Worm (Caenorhabditis elegans) whole organism, mixed stage, embryonic: ENCODE results near the gene mpst-1.

Source experiments
- M03D4.4 ChIP-seq: sonication (generic microtip); optimal IDR thresholded peaks from 2 replicates; lab custom pipeline; 2017; ENCODE audit warnings: mild to moderate bottlenecking, missing genetic modification characterization, missing compliant biosample characterization
- bed-3 ChIP-seq: fragments of 200-800 bp; sonication (Bioruptor generic); optimal IDR thresholded peaks from 3 replicates; lab custom pipeline; 2018; ENCODE audit warnings: mild to moderate bottlenecking, missing genetic modification characterization, moderate library complexity, missing compliant biosample characterization
- blmp-1 ChIP-seq: fragments of 150-350 bp; optimal IDR thresholded peaks from 2 replicates; lab custom pipeline; 2014; ENCODE audit warnings: missing biosample characterization, missing genetic modification characterization
- ceh-43 ChIP-seq: fragments of 200-800 bp; sonication (Bioruptor generic); optimal IDR thresholded peaks from 2 replicates; lab custom pipeline; 2018; ENCODE audit warnings: mild to moderate bottlenecking, missing genetic modification characterization, moderate library complexity, missing compliant biosample characterization
- ceh-83 ChIP-seq: fragments of 200-800 bp; sonication (Bioruptor generic); optimal IDR thresholded peaks from 2 replicates; lab custom pipeline; 2018; ENCODE audit warnings: mild to moderate bottlenecking, missing genetic modification characterization, missing compliant biosample characterization
- ces-1 ChIP-seq: fragments of 150-350 bp; optimal IDR thresholded peaks from 2 replicates; lab custom pipeline; 2014; ENCODE audit warnings: missing biosample characterization, missing genetic modification reagents, missing genetic modification characterization
- drap-1 ChIP-seq: fragments of 200-800 bp; sonication (Bioruptor generic); optimal IDR thresholded peaks from 3 replicates; lab custom pipeline; 2018; ENCODE audit warnings: mild to moderate bottlenecking, missing genetic modification characterization, missing compliant biosample characterization
- elt-3 ChIP-seq: fragments of 150-350 bp; optimal IDR thresholded peaks from 2 replicates; lab custom pipeline; 2014; ENCODE audit warnings: missing biosample characterization, missing genetic modification characterization
- flh-1 ChIP-seq: fragments of 200-800 bp; sonication (Bioruptor generic); optimal IDR thresholded peaks from 2 replicates; lab custom pipeline; 2018; ENCODE audit warnings: mild to moderate bottlenecking, missing genetic modification characterization, moderate library complexity, missing compliant biosample characterization
- ham-2 ChIP-seq: fragments of 200-800 bp; sonication (Bioruptor generic); optimal IDR thresholded peaks from 2 replicates; lab custom pipeline; 2018; ENCODE audit warnings: mild to moderate bottlenecking, missing genetic modification characterization, missing compliant biosample characterization
- hlh-1 ChIP-seq: fragments of 150-350 bp; optimal IDR thresholded peaks from 2 replicates; lab custom pipeline; 2014; ENCODE audit warnings: missing biosample characterization, missing genetic modification reagents, missing genetic modification characterization
- lin-13 ChIP-seq: fragments of 150-350 bp; optimal IDR thresholded peaks from 2 replicates; lab custom pipeline; 2014; ENCODE audit warnings: missing biosample characterization, missing genetic modification characterization
- lin-32 ChIP-seq: fragments of 200-800 bp; sonication (Bioruptor generic); optimal IDR thresholded peaks from 2 replicates; lab custom pipeline; 2018; ENCODE audit warnings: mild to moderate bottlenecking, missing genetic modification characterization, missing compliant biosample characterization
- lsy-2 ChIP-seq: fragments of 150-350 bp; optimal IDR thresholded peaks from 2 replicates; lab custom pipeline; 2014; ENCODE audit warnings: missing biosample characterization, missing genetic modification characterization
- mab-5 ChIP-seq: fragments of 150-350 bp; optimal IDR thresholded peaks from 2 replicates; lab custom pipeline; 2014; ENCODE audit warnings: missing biosample characterization, missing genetic modification characterization
- mls-2 ChIP-seq: sonication (generic microtip); optimal IDR thresholded peaks from 2 replicates; lab custom pipeline; 2016; ENCODE audit warnings: mild to moderate bottlenecking, missing genetic modification characterization, moderate library complexity, missing compliant biosample characterization
- nhr-12 ChIP-seq: fragments of 150-350 bp; optimal IDR thresholded peaks from 2 replicates; lab custom pipeline; 2014; ENCODE audit warnings: missing biosample characterization, missing genetic modification characterization
- nhr-2 ChIP-seq: fragments of 150-350 bp; optimal IDR thresholded peaks from 2 replicates; lab custom pipeline; 2014; ENCODE audit warnings: missing biosample characterization, missing genetic modification characterization
- nhr-237 ChIP-seq: fragments of 150-350 bp; optimal IDR thresholded peaks from 2 replicates; lab custom pipeline; 2014; ENCODE audit warnings: missing biosample characterization, missing genetic modification characterization
- nhr-28 ChIP-seq: fragments of 150-350 bp; optimal IDR thresholded peaks from 2 replicates; lab custom pipeline; 2014; ENCODE audit warnings: missing biosample characterization, missing genetic modification characterization
- nhr-76 ChIP-seq: sonication (generic microtip); optimal IDR thresholded peaks from 2 replicates; lab custom pipeline; 2017; ENCODE audit warnings: missing biosample characterization, missing genetic modification characterization
- pha-4 ChIP-seq: fragments of 150-350 bp; optimal IDR thresholded peaks from 2 replicates; lab custom pipeline; 2018; ENCODE audit warnings: missing biosample characterization, missing genetic modification reagents, missing genetic modification characterization
- sem-2 ChIP-seq: fragments of 200-800 bp; sonication (Bioruptor generic); optimal IDR thresholded peaks from 2 replicates; lab custom pipeline; 2018; ENCODE audit warnings: mild to moderate bottlenecking, missing genetic modification characterization, missing compliant biosample characterization
- snpc-4 ChIP-seq: fragments of 150-350 bp; optimal IDR thresholded peaks from 2 replicates; lab custom pipeline; 2014; ENCODE audit warnings: missing biosample characterization, missing genetic modification characterization
- sptf-1 ChIP-seq: sonication (generic microtip); optimal IDR thresholded peaks from 2 replicates; lab custom pipeline; 2017; ENCODE audit warnings: mild to moderate bottlenecking, missing genetic modification characterization, moderate library complexity, missing compliant biosample characterization
- tbx-8 ChIP-seq: fragments of 200-800 bp; sonication (Bioruptor generic); optimal IDR thresholded peaks from 2 replicates; lab custom pipeline; 2018; ENCODE audit warnings: mild to moderate bottlenecking, missing genetic modification characterization, moderate library complexity, missing compliant biosample characterization
- unc-120 ChIP-seq: sonication (generic microtip); optimal IDR thresholded peaks from 2 replicates; lab custom pipeline; 2017; ENCODE audit warnings: missing genetic modification characterization, missing compliant biosample characterization; ENCODE audit not compliant: poor library complexity, severe bottlenecking
- unc-62 ChIP-seq: fragments of 150-350 bp; optimal IDR thresholded peaks from 2 replicates; lab custom pipeline; 2014; ENCODE audit warnings: missing biosample characterization, missing genetic modification reagents, missing genetic modification characterization
- zip-8 ChIP-seq: fragments of 150-350 bp; optimal IDR thresholded peaks from 2 replicates; lab custom pipeline; 2014; ENCODE audit warnings: missing biosample characterization, missing genetic modification characterization

mpst-1 gene

DNA sequence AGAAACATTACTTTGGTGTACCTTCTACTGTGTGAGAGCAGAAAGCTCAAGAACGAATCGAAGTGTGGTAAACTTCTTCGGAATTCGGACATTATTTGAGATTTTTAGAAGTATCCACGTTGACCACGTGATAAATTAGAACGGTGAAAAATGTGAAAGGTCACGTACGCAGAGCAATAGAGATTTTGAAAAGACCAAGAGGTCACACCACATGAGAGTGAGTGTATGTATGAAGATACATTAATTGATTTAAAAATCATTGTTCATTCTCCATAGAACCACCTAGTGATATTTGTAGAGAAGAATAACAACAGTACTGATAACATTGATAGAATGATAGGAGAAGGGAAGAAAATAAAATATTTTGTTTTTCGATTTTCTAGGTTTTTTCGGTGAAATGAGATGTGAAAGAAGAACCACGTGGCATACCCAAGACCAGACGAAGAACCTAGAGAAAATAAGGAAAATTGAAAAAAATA lies 4.4 kb downstream of the mpst-1 start, which contains the start of gene pyc-1:
TSS of gene pyc-1 (minus strand) at position 69 of the 479 bp plus-strand sequence.
- TF ChIP-seq unc-120 (tag; lab: Kevin White, UChicago): no peak
- TF ChIP-seq drap-1 (GFP tag; lab: Kevin White, UChicago): no peak
- TF ChIP-seq flh-1 (GFP tag; lab: Kevin White, UChicago): no peak
- TF ChIP-seq mls-2 (tag; lab: Kevin White, UChicago): no peak
- no peak for TF ChIP-seq nhr-12 (tag; lab: Kevin White, UChicago)
- TF ChIP-seq mab-5 (tag; lab: Kevin White, UChicago): no peak
- no peak for TF ChIP-seq nhr-2
- no peak for TF ChIP-seq ceh-43 (GFP tag; lab: Kevin White, UChicago)
- TF ChIP-seq bed-3 (GFP tag; lab: Kevin White, UChicago): no peak
- no peak for TF ChIP-seq zip-8 (tag; lab: Kevin White, UChicago)
- no peak for TF ChIP-seq blmp-1
- TF ChIP-seq ces-1: no peak
- no peak for TF ChIP-seq lin-13 (tag; lab: Kevin White, UChicago)
- no peak for TF ChIP-seq nhr-76
- no peak for TF ChIP-seq unc-62
- TF ChIP-seq hlh-1 (tag; lab: Kevin White, UChicago): no peak
- no peak for TF ChIP-seq ham-2 (GFP tag; lab: Kevin White, UChicago)
- no peak for TF ChIP-seq elt-3 (tag; lab: Kevin White, UChicago)

DNA sequence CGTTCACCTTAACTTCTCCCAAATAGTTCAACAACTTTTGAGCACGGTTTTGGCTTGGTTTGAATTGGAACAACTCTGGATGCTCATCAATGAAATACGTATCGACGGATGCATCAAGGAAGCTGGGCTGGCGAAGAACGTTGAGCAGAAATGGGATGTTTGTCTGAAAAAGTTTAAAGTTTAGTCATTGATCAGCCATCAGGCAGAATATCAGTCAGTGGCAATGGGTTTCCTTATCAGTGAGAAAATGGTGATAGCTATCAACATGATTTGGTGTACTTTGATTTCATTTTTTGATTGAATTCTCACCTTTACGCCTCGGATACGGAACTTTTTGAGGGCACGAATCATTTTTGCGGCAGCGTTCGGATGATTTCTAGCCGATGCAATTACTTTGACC lies 6.3 kb downstream of the mpst-1 start:
- TF ChIP-seq bed-3 (GFP tag; lab: Kevin White, UChicago) (no peak), sptf-1 (tag; lab: Kevin White, UChicago) (no peak), lin-32 (no peak), pha-4 (tag; lab: Kevin White, UChicago) (no peak)
- TF ChIP-seq, all 35 proteins: peak for 0

DNA sequence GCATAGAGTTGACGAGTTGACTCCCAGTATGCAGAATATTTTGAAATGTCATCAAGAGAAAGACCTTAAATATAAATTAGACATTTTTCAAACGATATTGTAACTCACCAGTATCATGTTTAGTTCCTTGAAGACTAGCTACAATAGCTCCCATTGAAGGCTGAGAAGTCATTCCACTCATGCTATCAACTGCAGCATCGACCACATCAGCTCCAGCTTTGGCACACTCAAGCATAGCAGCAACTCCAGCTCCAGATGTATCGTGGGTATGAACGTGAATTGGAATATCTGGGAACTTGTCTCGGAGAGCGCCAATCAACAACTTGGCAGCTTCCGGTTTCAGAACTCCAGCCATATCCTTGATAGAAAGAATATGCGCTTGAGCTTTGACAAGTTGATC lies 7.4 kb downstream of the mpst-1 start:
- TF ChIP-seq nhr-2: no peak
- TF ChIP-seq lsy-2: no peak
- no peak for TF ChIP-seq drap-1 (GFP tag; lab: Kevin White, UChicago)
- TF ChIP-seq nhr-28: no peak
- no peak for TF ChIP-seq snpc-4 (tag; lab: Kevin White, UChicago)
- TF ChIP-seq unc-120 (tag; lab: Kevin White, UChicago): no peak

DNA sequence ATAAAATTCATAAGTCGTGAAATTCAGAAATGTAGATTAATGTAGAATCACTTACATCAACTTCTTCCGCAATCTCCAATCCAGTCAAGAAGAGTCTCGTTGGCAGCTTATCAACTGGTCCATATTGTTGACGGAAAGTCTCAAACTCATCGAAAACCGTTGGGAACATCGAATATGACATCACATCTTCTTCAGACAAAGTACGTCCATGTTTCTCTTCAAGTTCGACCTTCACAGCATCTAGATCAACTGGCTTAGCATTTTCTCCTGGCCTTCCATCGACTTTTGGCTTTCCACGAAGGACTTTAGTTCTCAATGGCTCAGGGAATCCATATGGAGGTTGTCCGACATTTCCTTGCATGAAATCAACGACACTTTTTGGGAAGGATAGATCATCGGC lies 8.1 kb downstream of the mpst-1 start:
- TF ChIP-seq nhr-76 (no peak), ham-2 (GFP tag; lab: Kevin White, UChicago) (no peak), lin-13 (tag; lab: Kevin White, UChicago) (no peak), ces-1 (no peak), tbx-8 (GFP tag; lab: Kevin White, UChicago) (no peak), sptf-1 (tag; lab: Kevin White, UChicago) (no peak), zip-8 (tag; lab: Kevin White, UChicago) (no peak), hlh-1 (tag; lab: Kevin White, UChicago) (no peak), drap-1 (GFP tag; lab: Kevin White, UChicago) (no peak), sem-2 (GFP tag; lab: Kevin White, UChicago) (no peak)

DNA sequence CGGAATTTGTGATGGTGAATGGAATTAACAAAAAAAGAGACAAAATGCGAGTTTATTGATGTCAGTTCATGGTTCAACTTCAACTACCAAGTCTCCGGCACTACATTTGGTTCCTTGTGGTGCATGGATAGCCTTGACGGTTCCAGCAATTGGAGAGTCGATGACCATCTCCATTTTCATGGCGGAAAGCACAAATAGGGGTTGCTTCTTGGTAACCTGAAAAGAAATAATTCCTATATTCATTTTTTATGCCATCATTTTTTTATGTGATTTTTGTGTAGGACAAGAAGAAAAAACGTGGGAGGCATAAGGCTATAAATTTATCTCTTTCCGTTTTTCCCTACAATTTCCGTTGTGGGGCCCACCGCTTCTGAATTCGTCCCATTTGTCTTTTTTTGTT lies 8.8 kb downstream of the mpst-1 start:
- TF ChIP-seq ceh-83 (GFP tag; lab: Kevin White, UChicago) (no peak), ham-2 (GFP tag; lab: Kevin White, UChicago) (no peak), nhr-28 (no peak), nhr-237 (tag; lab: Kevin White, UChicago) (no peak), mls-2 (tag; lab: Kevin White, UChicago) (no peak)

DNA sequence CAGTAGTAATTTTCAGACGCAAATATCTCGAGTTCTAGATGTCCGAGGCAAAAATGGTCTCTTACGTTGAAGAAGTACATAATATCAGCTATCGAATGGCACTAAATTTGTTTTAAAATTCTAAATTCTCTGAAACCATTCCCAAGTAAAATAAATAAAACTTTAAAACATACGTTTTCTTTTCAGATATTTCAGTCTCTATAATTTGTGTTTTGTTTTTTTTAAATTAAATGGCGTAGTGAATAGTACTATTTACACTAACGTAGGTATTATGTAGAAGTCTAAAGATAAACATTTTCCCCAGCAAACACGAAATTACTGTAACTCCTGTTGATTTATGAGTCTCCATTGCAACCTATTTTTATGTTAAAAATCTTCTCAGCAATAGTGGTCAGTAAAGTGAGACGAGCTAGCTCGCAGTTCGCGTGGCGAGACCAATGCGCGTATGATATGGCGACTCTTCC lies 9.6 kb downstream of the mpst-1 start:
- no peak for TF ChIP-seq M03D4.4 (tag; lab: Kevin White, UChicago)
- TF ChIP-seq, all 35 proteins: peak for 0
